Worm (Caenorhabditis elegans): Measurements from ENCODE around the gene sdz-12.
"Not testable (repeated sequence)": the region's sequence is repeated elsewhere in the genome, so short reads cannot be mapped to it uniquely, and the experiment has no call there.

sdz-12 gene

ce11 chrII:3731723-3732122, at the start of gene sdz-12, which contains the start of gene bath-31:
Gene sdz-12, minus strand, starts transcription at chrII:3731823.
Gene bath-31, plus strand, starts transcription at chrII:3731973.
- TF ChIP-seq tab-1 (GFP tag; IDR thresholded peaks at IDR 0.05): no peak
- TF ChIP-seq T22C8.4 (GFP tag; IDR thresholded peaks at IDR 0.05): no peak
- no peak for TF ChIP-seq ref-1 (GFP tag; conservative IDR thresholded peaks at IDR 0.05)

- TF ChIP-seq cog-1 (tag; optimal IDR thresholded peaks at IDR 0.05) (no peak), ref-1 (GFP tag; conservative IDR thresholded peaks at IDR 0.05) (no peak), klf-2 (GFP tag; conservative IDR thresholded peaks at IDR 0.05) (no peak), ztf-23 (GFP tag; IDR thresholded peaks at IDR 0.05) (no peak), med-1 (GFP tag; optimal IDR thresholded peaks at IDR 0.05; ENCODE audit: insufficient read depth) (no peak), T22C8.4 (GFP tag; IDR thresholded peaks at IDR 0.05) (no peak), tab-1 (GFP tag; IDR thresholded peaks at IDR 0.05) (no peak), ztf-29 (GFP tag; IDR thresholded peaks at IDR 0.05) (no peak), flt-1 (GFP tag; IDR thresholded peaks at IDR 0.05) (no peak)
Observed at ce11 chrII:3781238-3781637, 49.6 kb upstream of the sdz-12 start.

ce11 chrII:3779463-3779862, 47.8 kb upstream of the sdz-12 start, which contains the start of gene T24E12.11:
Gene T24E12.11, minus strand, starts transcription at chrII:3779563.
- TF ChIP-seq med-1 (GFP tag; optimal IDR thresholded peaks at IDR 0.05; ENCODE audit: insufficient read depth): no peak
- no peak for TF ChIP-seq tab-1 (GFP tag; IDR thresholded peaks at IDR 0.05)
- no peak for TF ChIP-seq klf-2 (GFP tag; conservative IDR thresholded peaks at IDR 0.05)

DNA sequence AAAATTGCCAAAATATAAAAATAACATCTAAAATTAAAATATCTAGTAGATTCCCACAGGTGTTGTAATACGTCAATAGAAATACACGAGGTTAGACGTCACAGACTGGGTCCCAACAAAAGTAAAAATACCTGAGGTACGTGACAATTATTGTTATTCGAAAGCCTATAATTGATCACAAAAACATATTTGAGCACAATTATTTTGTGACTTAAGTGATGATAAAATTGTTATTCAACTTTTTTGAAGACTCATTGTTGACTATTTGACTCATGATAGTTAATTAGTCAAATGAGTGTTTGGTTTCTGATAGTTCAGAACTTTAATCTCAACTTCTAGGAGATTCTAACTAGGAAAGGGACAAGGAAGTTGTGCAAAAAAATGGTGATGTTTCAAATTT, 46.2 kb upstream of the sdz-12 start:
- no peak for TF ChIP-seq ref-1 (GFP tag; conservative IDR thresholded peaks at IDR 0.05)
- no peak for TF ChIP-seq cog-1 (tag; optimal IDR thresholded peaks at IDR 0.05)
- no peak for TF ChIP-seq klf-2 (GFP tag; conservative IDR thresholded peaks at IDR 0.05)
- no peak for TF ChIP-seq med-1 (GFP tag; optimal IDR thresholded peaks at IDR 0.05; ENCODE audit: insufficient read depth)
- TF ChIP-seq tab-1 (GFP tag; IDR thresholded peaks at IDR 0.05): no peak
- no peak for TF ChIP-seq ztf-29 (GFP tag; IDR thresholded peaks at IDR 0.05)
- no peak for TF ChIP-seq ztf-23 (GFP tag; IDR thresholded peaks at IDR 0.05)
- TF ChIP-seq T22C8.4 (GFP tag; IDR thresholded peaks at IDR 0.05): no peak
- TF ChIP-seq flt-1 (GFP tag; IDR thresholded peaks at IDR 0.05): no peak

DNA sequence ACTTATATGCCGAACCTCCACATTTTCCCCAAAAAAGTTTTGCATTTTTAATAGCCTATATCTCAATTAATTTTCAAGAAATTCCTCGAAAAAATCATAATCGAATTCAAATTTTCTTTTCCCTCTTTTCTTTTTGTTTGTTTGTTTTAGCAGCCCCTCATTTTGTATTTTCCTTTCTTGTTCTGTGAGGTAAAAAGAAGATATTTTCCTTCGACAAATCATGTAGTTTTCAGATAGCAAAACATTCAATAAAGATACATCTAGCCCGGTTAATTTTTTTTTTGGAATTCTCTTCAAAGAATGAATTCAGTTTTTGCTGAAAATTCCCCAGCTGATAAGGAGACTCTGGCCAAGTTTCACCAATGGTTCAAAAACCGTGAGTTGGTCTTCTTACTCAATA, 44.1 kb upstream of the sdz-12 start, which contains the start of gene T24E12.3:
T24E12.3 (plus strand) TSS at position 301 of the 400 bp plus-strand sequence.
- no peak for TF ChIP-seq ref-1 (GFP tag; conservative IDR thresholded peaks at IDR 0.05)
- TF ChIP-seq tab-1 (GFP tag; IDR thresholded peaks at IDR 0.05): no peak
- TF ChIP-seq ztf-23 (GFP tag; IDR thresholded peaks at IDR 0.05): no peak
- TF ChIP-seq flt-1 (GFP tag; IDR thresholded peaks at IDR 0.05): no peak
- no peak for TF ChIP-seq T22C8.4 (GFP tag; IDR thresholded peaks at IDR 0.05)
- TF ChIP-seq klf-2 (GFP tag; conservative IDR thresholded peaks at IDR 0.05): no peak
- TF ChIP-seq ztf-29 (GFP tag; IDR thresholded peaks at IDR 0.05): no peak
- no peak for TF ChIP-seq cog-1 (tag; optimal IDR thresholded peaks at IDR 0.05)
- TF ChIP-seq med-1 (GFP tag; optimal IDR thresholded peaks at IDR 0.05; ENCODE audit: insufficient read depth): no peak

DNA sequence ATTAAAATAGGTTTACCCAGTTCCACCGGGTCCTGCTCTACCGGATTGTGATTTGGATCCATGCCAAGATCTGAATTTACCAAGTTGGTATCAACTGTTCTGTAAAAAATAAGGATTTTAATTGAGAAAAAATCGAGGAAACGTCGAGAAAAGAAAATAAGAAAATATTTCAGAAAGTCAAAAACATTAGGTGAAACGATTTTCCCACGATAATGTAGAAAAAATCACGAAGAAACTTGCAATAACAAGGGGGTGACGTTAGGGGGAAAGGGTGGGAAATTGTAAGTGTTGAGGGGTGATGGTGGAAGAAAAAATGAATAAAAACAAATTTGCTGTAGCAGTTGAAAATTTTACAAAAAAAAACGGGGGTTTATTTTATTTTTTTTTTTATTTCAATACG, 41.5 kb upstream of the sdz-12 start, which contains the start of gene T24E12.10:
T24E12.10 (minus strand) TSS at position 101 of the 400 bp plus-strand sequence.
- TF ChIP-seq T22C8.4 (GFP tag; IDR thresholded peaks at IDR 0.05): no peak
- no peak for TF ChIP-seq tab-1 (GFP tag; IDR thresholded peaks at IDR 0.05)
- no peak for TF ChIP-seq cog-1 (tag; optimal IDR thresholded peaks at IDR 0.05)
- no peak for TF ChIP-seq ref-1 (GFP tag; conservative IDR thresholded peaks at IDR 0.05)
- TF ChIP-seq ztf-23 (GFP tag; IDR thresholded peaks at IDR 0.05): no peak
- no peak for TF ChIP-seq klf-2 (GFP tag; conservative IDR thresholded peaks at IDR 0.05)
- TF ChIP-seq ztf-29 (GFP tag; IDR thresholded peaks at IDR 0.05): no peak
- no peak for TF ChIP-seq med-1 (GFP tag; optimal IDR thresholded peaks at IDR 0.05; ENCODE audit: insufficient read depth)
- TF ChIP-seq flt-1 (GFP tag; IDR thresholded peaks at IDR 0.05): no peak

- TF ChIP-seq ztf-29 (GFP tag; IDR thresholded peaks at IDR 0.05): no peak
- no peak for TF ChIP-seq med-1 (GFP tag; optimal IDR thresholded peaks at IDR 0.05; ENCODE audit: insufficient read depth)
- TF ChIP-seq T22C8.4 (GFP tag; IDR thresholded peaks at IDR 0.05): no peak
- no peak for TF ChIP-seq cog-1 (tag; optimal IDR thresholded peaks at IDR 0.05)
- TF ChIP-seq klf-2 (GFP tag; conservative IDR thresholded peaks at IDR 0.05): no peak
- no peak for TF ChIP-seq flt-1 (GFP tag; IDR thresholded peaks at IDR 0.05)
- TF ChIP-seq tab-1 (GFP tag; IDR thresholded peaks at IDR 0.05): no peak
- TF ChIP-seq ref-1 (GFP tag; conservative IDR thresholded peaks at IDR 0.05): no peak
- TF ChIP-seq ztf-23 (GFP tag; IDR thresholded peaks at IDR 0.05): no peak
Observed at ce11 chrII:3771640-3772039, 40.0 kb upstream of the sdz-12 start.

- TF ChIP-seq klf-2 (GFP tag; conservative IDR thresholded peaks at IDR 0.05) (no peak), ztf-23 (GFP tag; IDR thresholded peaks at IDR 0.05) (no peak)
Observed at ce11 chrII:3764486-3764885, 32.9 kb upstream of the sdz-12 start, which contains the start of gene srx-112. Gene srx-112, minus strand, starts transcription at chrII:3764586.

- not testable (repeated sequence) for TF ChIP-seq T22C8.4 (GFP tag; IDR thresholded peaks at IDR 0.05); cog-1 (tag; optimal IDR thresholded peaks at IDR 0.05); ztf-29 (GFP tag; IDR thresholded peaks at IDR 0.05)
Observed at ce11 chrII:3761599-3761998, 30.0 kb upstream of the sdz-12 start, which contains the start of gene T24E12.6. Gene T24E12.6, minus strand, starts transcription at chrII:3761699.

DNA sequence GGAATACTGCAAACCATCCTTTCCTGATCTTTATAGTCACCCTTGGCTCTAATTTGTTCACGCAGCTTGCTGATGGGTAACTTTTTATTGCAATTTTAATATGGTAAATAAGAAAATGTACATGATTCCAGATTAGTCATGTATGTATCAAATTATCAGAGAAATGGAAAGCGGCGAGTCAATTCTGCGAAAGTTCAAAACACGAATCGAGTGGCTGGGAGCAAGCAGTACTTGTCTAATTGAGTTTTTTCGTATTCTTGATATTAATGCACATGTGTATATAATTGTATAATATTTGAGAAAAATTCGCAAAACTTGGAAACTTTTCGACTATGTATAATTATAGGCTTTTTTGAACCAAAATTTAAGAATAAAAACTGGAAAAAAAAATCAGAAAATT, 27.4 kb upstream of the sdz-12 start, which contains the start of gene T24E12.12:
T24E12.12 (plus strand) TSS at position 281 of the 400 bp plus-strand sequence.
- TF ChIP-seq klf-2 (GFP tag; conservative IDR thresholded peaks at IDR 0.05) (no peak), flt-1 (GFP tag; IDR thresholded peaks at IDR 0.05) (no peak), ztf-29 (GFP tag; IDR thresholded peaks at IDR 0.05) (no peak), T22C8.4 (GFP tag; IDR thresholded peaks at IDR 0.05) (no peak), tab-1 (GFP tag; IDR thresholded peaks at IDR 0.05) (no peak), ztf-23 (GFP tag; IDR thresholded peaks at IDR 0.05) (no peak), med-1 (GFP tag; optimal IDR thresholded peaks at IDR 0.05; ENCODE audit: insufficient read depth) (no peak), ref-1 (GFP tag; conservative IDR thresholded peaks at IDR 0.05) (no peak), cog-1 (tag; optimal IDR thresholded peaks at IDR 0.05) (no peak)
